Fruit fly (Drosophila melanogaster) whole organism, prepupa: ENCODE data around the gene dre4.

Experiments
- CG8119 ChIP-seq: fragments of 200-800 bp; sonication (Bioruptor generic); IDR thresholded peaks from 3 replicates; pipeline ENCODE4 v1.3.6; 2022; ENCODE audit warnings: missing biosample characterization, missing genetic modification characterization
- Sox15 ChIP-seq: fragments of 200-800 bp; sonication (Bioruptor generic); optimal IDR thresholded peaks from 3 replicates; lab custom pipeline; 2016; ENCODE audit warnings: missing biosample characterization, missing genetic modification characterization

DNA sequence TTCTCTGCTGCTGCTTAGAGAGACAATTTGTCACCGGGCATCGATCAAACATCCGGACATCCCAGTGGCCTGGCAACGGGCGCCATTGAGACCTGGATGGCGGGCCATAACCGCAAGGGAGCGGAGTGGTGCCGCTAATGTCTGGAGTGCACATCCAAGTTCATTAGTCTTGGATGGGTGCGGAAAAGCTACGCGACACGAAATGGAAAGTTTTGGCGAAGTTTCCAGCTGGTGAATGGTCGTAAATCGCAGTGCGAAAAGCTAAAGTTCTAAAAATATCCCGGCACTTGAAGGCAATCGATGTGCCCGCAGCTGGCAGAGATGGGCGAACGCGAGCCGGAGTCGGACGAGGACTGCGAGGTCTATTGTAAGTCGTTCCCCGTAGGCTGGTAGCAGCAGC, 6.4 kb downstream of the dre4 start, which contains the start of gene CG13924:
- TF ChIP-seq Sox15 (GFP tag; lab: Kevin White, UChicago) (no peak), CG8119 (GFP tag; lab: Robert Waterston, UW) (no peak)
